Fruit fly (Drosophila melanogaster): ENCODE results near the gene frj.

DNA sequence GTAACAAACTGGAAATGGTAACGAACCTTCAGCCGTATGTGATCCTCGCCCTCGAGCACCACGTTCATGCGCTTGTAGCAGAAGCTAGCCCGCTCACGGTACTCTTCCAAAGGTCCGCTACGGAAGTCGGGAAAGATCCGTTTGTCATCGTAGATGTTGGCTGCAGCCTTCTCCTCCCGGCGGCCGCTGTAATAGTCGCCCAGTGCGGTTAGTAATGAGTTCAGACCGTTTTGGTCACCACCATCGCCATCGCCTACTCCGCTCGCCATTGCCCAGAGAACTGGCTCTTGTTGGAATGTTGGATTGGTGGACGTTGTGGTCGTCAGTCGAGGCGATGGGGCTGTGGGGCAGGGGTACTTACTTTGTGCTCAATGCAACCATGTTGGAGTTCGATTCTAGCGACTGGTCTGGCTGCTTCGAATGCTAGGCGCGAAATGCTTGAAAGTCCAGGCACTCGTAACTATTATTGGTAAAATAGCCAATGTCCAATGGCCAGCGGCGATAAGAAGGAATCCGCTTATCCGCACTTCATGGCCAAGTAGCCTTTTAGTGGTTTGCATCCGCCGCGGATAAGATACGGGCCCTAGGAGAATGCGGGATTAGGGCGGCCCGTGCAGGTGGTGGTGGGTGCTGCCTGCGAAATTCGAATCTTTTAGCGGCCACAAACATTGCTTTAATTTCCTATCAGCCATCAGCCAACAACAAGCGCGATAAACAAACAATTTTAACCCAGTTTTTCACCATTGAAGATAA is 8.1 kb upstream of the frj start:
- TF ChIP-seq psq (optimal IDR thresholded peaks at IDR 0.05) (no peak), pan (optimal IDR thresholded peaks at IDR 0.05) (no peak)
